Worm (Caenorhabditis elegans): Measurements from ENCODE around the gene spe-36.

The spe-36 gene

ce11 chrIV:11603265-11603840, 11.3 kb upstream of the spe-36 start:
- TF ChIP-seq nhr-237 (tag; optimal IDR thresholded peaks at IDR 0.05) (no peak), ces-1 (GFP tag; optimal IDR thresholded peaks at IDR 0.05) (no peak), cnd-1 (tag; optimal IDR thresholded peaks at IDR 0.05) (no peak), hlh-1 (tag; optimal IDR thresholded peaks at IDR 0.05) (no peak), elt-1 (tag; optimal IDR thresholded peaks at IDR 0.05; ENCODE audit: borderline replicate concordance, insufficient read depth) (no peak), zip-8 (tag; optimal IDR thresholded peaks at IDR 0.05) (no peak), ham-2 (GFP tag; optimal IDR thresholded peaks at IDR 0.05) (no peak), flh-1 (GFP tag; optimal IDR thresholded peaks at IDR 0.05) (no peak), unc-39 (tag; optimal IDR thresholded peaks at IDR 0.05) (no peak), M03D4.4 (tag; optimal IDR thresholded peaks at IDR 0.05) (no peak), mep-1 (tag; optimal IDR thresholded peaks at IDR 0.05) (no peak), elt-3 (tag; optimal IDR thresholded peaks at IDR 0.05) (no peak), ceh-83 (GFP tag; optimal IDR thresholded peaks at IDR 0.05) (no peak), nhr-76 (tag; optimal IDR thresholded peaks at IDR 0.05) (no peak), ceh-43 (GFP tag; optimal IDR thresholded peaks at IDR 0.05) (no peak), lsy-2 (tag; optimal IDR thresholded peaks at IDR 0.05) (no peak), mls-2 (tag; optimal IDR thresholded peaks at IDR 0.05) (no peak)

- TF ChIP-seq sptf-1 (tag; optimal IDR thresholded peaks at IDR 0.05) (no peak), ceh-83 (GFP tag; optimal IDR thresholded peaks at IDR 0.05) (no peak), mab-5 (tag; optimal IDR thresholded peaks at IDR 0.05) (no peak), elt-1 (tag; optimal IDR thresholded peaks at IDR 0.05; ENCODE audit: borderline replicate concordance, insufficient read depth) (no peak), ztf-11 (tag; optimal IDR thresholded peaks at IDR 0.05) (no peak), ceh-39 (tag; optimal IDR thresholded peaks at IDR 0.05) (no peak), nhr-28 (tag; optimal IDR thresholded peaks at IDR 0.05) (no peak)
These were observed 10.5 kb upstream of the spe-36 start, which contains the start of gene rps-11 for ce11 chrIV:11602498-11603068. TSS of gene rps-11 (plus strand) at chrIV:11602641.

- TF ChIP-seq mab-5 (tag; optimal IDR thresholded peaks at IDR 0.05), result no peak
- TF ChIP-seq nhr-28 (tag; optimal IDR thresholded peaks at IDR 0.05), result no peak
- TF ChIP-seq pha-4 (tag; optimal IDR thresholded peaks at IDR 0.05), result peak; percentile 49
- no peak for TF ChIP-seq lin-32 (GFP tag; optimal IDR thresholded peaks at IDR 0.05)
- peak; percentile 33 for TF ChIP-seq drap-1 (GFP tag; optimal IDR thresholded peaks at IDR 0.05)
- TF ChIP-seq blmp-1 (tag; optimal IDR thresholded peaks at IDR 0.05), result no peak
- no peak for TF ChIP-seq nhr-237 (tag; optimal IDR thresholded peaks at IDR 0.05)
- peak; percentile 19 for TF ChIP-seq unc-120 (tag; optimal IDR thresholded peaks at IDR 0.05; ENCODE audit: poor library complexity, severe bottlenecking)
- TF ChIP-seq snpc-4 (tag; optimal IDR thresholded peaks at IDR 0.05), result no peak
- no peak for TF ChIP-seq elt-3 (tag; optimal IDR thresholded peaks at IDR 0.05)
- no peak for TF ChIP-seq ceh-83 (GFP tag; optimal IDR thresholded peaks at IDR 0.05)
- TF ChIP-seq lsy-2 (tag; optimal IDR thresholded peaks at IDR 0.05), result peak; percentile 91
- peak; percentile 52 for TF ChIP-seq lin-13 (tag; optimal IDR thresholded peaks at IDR 0.05)
- no peak for TF ChIP-seq nhr-2 (tag; optimal IDR thresholded peaks at IDR 0.05)
- TF ChIP-seq nhr-76 (tag; optimal IDR thresholded peaks at IDR 0.05), result no peak
- peak; percentile 32 for TF ChIP-seq mls-2 (tag; optimal IDR thresholded peaks at IDR 0.05)
- TF ChIP-seq ham-2 (GFP tag; optimal IDR thresholded peaks at IDR 0.05), result no peak
- TF ChIP-seq unc-39 (tag; optimal IDR thresholded peaks at IDR 0.05), result no peak
- no peak for TF ChIP-seq cnd-1 (tag; optimal IDR thresholded peaks at IDR 0.05)
- TF ChIP-seq ceh-39 (tag; optimal IDR thresholded peaks at IDR 0.05), result peak; percentile 8
- no peak for TF ChIP-seq flh-1 (GFP tag; optimal IDR thresholded peaks at IDR 0.05)
- no peak for TF ChIP-seq tbx-8 (GFP tag; optimal IDR thresholded peaks at IDR 0.05)
- TF ChIP-seq M03D4.4 (tag; optimal IDR thresholded peaks at IDR 0.05), result peak; percentile 39
- peak; percentile 18 for TF ChIP-seq elt-1 (tag; optimal IDR thresholded peaks at IDR 0.05; ENCODE audit: borderline replicate concordance, insufficient read depth)
- TF ChIP-seq unc-62 (GFP tag; optimal IDR thresholded peaks at IDR 0.05), result peak; percentile 38
- peak; percentile 80 for TF ChIP-seq mep-1 (tag; optimal IDR thresholded peaks at IDR 0.05)
- TF ChIP-seq hlh-1 (tag; optimal IDR thresholded peaks at IDR 0.05), result peak; percentile 39
- TF ChIP-seq ces-1 (GFP tag; optimal IDR thresholded peaks at IDR 0.05), result peak; percentile 22
- no peak for TF ChIP-seq ceh-43 (GFP tag; optimal IDR thresholded peaks at IDR 0.05)
- TF ChIP-seq zip-8 (tag; optimal IDR thresholded peaks at IDR 0.05), result no peak
- peak; percentile 17 for TF ChIP-seq sptf-1 (tag; optimal IDR thresholded peaks at IDR 0.05)
These were observed 9.8 kb upstream of the spe-36 start for ce11 chrIV:11601721-11602405.
